Worm (Caenorhabditis elegans) whole organism, L4 larva: ENCODE measurements around the gene F46B6.5.

ENCODE experiments used
- ceh-28 ChIP-seq: fragments of 150-350 bp; optimal IDR thresholded peaks from 2 replicates; lab custom pipeline; 2014; ENCODE audit warnings: missing biosample characterization, missing genetic modification reagents, missing genetic modification characterization
- lsy-2 ChIP-seq, 2 experiments: fragments of 150-350 bp in 1 of 2; sonication (generic microtip) in 1 of 2; optimal IDR thresholded peaks; 2 replicates each; lab custom pipeline; 2014 to 2017; ENCODE audit warnings: missing biosample characterization in 2 of 2, missing genetic modification characterization in 2 of 2
- spr-3 ChIP-seq: fragments of 200-800 bp; sonication (Bioruptor generic); optimal IDR thresholded peaks from 2 replicates; lab custom pipeline; 2018; ENCODE audit warnings: mild to moderate bottlenecking, missing genetic modification characterization, missing compliant biosample characterization
- tag-97 ChIP-seq: fragments of 200-800 bp; sonication (Bioruptor generic); IDR thresholded peaks from 2 replicates; pipeline ENCODE4 v1.3.6; 2022; ENCODE audit warnings: missing genetic modification characterization, missing compliant biosample characterization
- ztf-7 ChIP-seq: fragments of 150-350 bp; optimal IDR thresholded peaks from 2 replicates; lab custom pipeline; 2014; ENCODE audit warnings: missing biosample characterization, missing genetic modification characterization

ce11 chrV:9786721-9787131 is 3.9 kb upstream of the F46B6.5 start, which contains the start of gene F46B6.6:
- TF ChIP-seq tag-97 (no peak), ceh-28 (tag; lab: Kevin White, UChicago) (no peak), spr-3 (GFP tag; lab: Kevin White, UChicago) (peak; percentile 24), lsy-2 (tag; optimal IDR thresholded peaks at IDR 0.05; lab: Kevin White, UChicago) (peak in 1 of 2 experiments; percentile 30), ztf-7 (no peak)
